In genomic region chr3R:30601440-30602256, dm6 we compare ENCODE assay signal across 1 fruit fly cellular context.
TF ChIP-seq lines count a peak whose summit lies in the region.

TSS of gene CG2246 (minus strand) at chr3R:30601489.
TSS of gene CG31021 (plus strand) at chr3R:30602206.

TF ChIP-seq in whole organism, embryonic, 481 proteins besides CTCF, POLR2A, EP300 and RAD21 (continued from another document and continues in another):
- no peak for TF ChIP-seq CG12236 (GFP tag; optimal IDR thresholded peaks at IDR 0.05; lab: Kevin White, UChicago)
- TF ChIP-seq Antp (GFP tag; optimal IDR thresholded peaks at IDR 0.05; lab: Kevin White, UChicago), result peak; percentile 73
- no peak for TF ChIP-seq CG8089 (GFP tag; optimal IDR thresholded peaks at IDR 0.05; lab: Kevin White, UChicago)
- peak; percentile 58 for TF ChIP-seq p53 (GFP tag; optimal IDR thresholded peaks at IDR 0.05; lab: Kevin White, UChicago)
- TF ChIP-seq CG13287 (GFP tag; IDR thresholded peaks at IDR 0.05; lab: Robert Waterston, UW; ENCODE audit: partially characterized antibody), result peak; percentile 85
- TF ChIP-seq Dbx (GFP tag; IDR thresholded peaks at IDR 0.05; lab: Robert Waterston, UW), result peak; percentile 70; the same call in 2 of the 3 replicates
- peak; percentile 11 for TF ChIP-seq Deaf1 (tag; optimal IDR thresholded peaks at IDR 0.05; lab: Kevin White, UChicago)
- peak; percentile 80 for TF ChIP-seq CG3847 (GFP tag; IDR thresholded peaks at IDR 0.05; lab: Robert Waterston, UW)
- TF ChIP-seq sr (GFP tag; IDR thresholded peaks at IDR 0.05; lab: Robert Waterston, UW), result no peak
- TF ChIP-seq caup (GFP tag; optimal IDR thresholded peaks at IDR 0.05; lab: Kevin White, UChicago; ENCODE audit: severe bottlenecking), result peak; percentile 9
- TF ChIP-seq fu2 (GFP tag; optimal IDR thresholded peaks at IDR 0.05; lab: Kevin White, UChicago), result peak; percentile 62
- TF ChIP-seq mld (GFP tag; IDR thresholded peaks at IDR 0.05; lab: Robert Waterston, UW; ENCODE audit: partially characterized antibody), result 0 out of 3 replicates have a peak, but pooled peaks have one; percentile 60
- TF ChIP-seq CG10543 (GFP tag; optimal IDR thresholded peaks at IDR 0.05; lab: Kevin White, UChicago), result peak; percentile 35
- TF ChIP-seq Sry-β (GFP tag; optimal IDR thresholded peaks at IDR 0.05; lab: Kevin White, UChicago), result peak; percentile 56
- TF ChIP-seq sob (GFP tag; IDR thresholded peaks at IDR 0.05; lab: Robert Waterston, UW), result peak; percentile 72
- TF ChIP-seq Taf1 (GFP tag; IDR thresholded peaks at IDR 0.05; lab: Robert Waterston, UW), result 0 out of 2 replicates have a peak, but pooled peaks have one; percentile 7
- no peak for TF ChIP-seq cas (GFP tag; IDR thresholded peaks at IDR 0.05; lab: Robert Waterston, UW)
- no peak for TF ChIP-seq Doc2 (GFP tag; IDR thresholded peaks at IDR 0.05; lab: Robert Waterston, UW)
- TF ChIP-seq zfh1 (GFP tag; IDR thresholded peaks at IDR 0.05; lab: Robert Waterston, UW), result peak; percentile 37; the same call in 2 of the 3 replicates
- peak; percentile 88 for TF ChIP-seq CG3838 (GFP tag; optimal IDR thresholded peaks at IDR 0.05; lab: Kevin White, UChicago)
- TF ChIP-seq Aef1 (GFP tag; IDR thresholded peaks at IDR 0.05; lab: Robert Waterston, UW), result peak; percentile 43; the same call in 2 of the 3 replicates
- TF ChIP-seq al (GFP tag; IDR thresholded peaks at IDR 0.05; lab: Robert Waterston, UW), result peak; percentile 43; the same call in 1 of the 2 replicates
- TF ChIP-seq repo (GFP tag; optimal IDR thresholded peaks at IDR 0.05; lab: Kevin White, UChicago), result no peak
- peak; percentile 57; the same call in 1 of the 3 replicates for TF ChIP-seq ken (GFP tag; IDR thresholded peaks at IDR 0.05; lab: Robert Waterston, UW)
- TF ChIP-seq lov (optimal IDR thresholded peaks at IDR 0.05; lab: Kevin White, UChicago), result no peak
- no peak for TF ChIP-seq lov (GFP tag; IDR thresholded peaks at IDR 0.05; lab: Robert Waterston, UW)
- no peak for TF ChIP-seq Lpt (GFP tag; optimal IDR thresholded peaks at IDR 0.05; lab: Kevin White, UChicago)
- no peak for TF ChIP-seq CG1529 (GFP tag; optimal IDR thresholded peaks at IDR 0.05; lab: Kevin White, UChicago)
- TF ChIP-seq fd64A (GFP tag; optimal IDR thresholded peaks at IDR 0.05; lab: Kevin White, UChicago), result no peak
- TF ChIP-seq ttk (GFP tag; IDR thresholded peaks at IDR 0.05; lab: Robert Waterston, UW), result no peak
- no peak for TF ChIP-seq ftz-f1 (GFP tag; optimal IDR thresholded peaks at IDR 0.05; lab: Kevin White, UChicago)
- no peak for TF ChIP-seq CG14667 (GFP tag; IDR thresholded peaks at IDR 0.05; lab: Robert Waterston, UW)
- no peak for TF ChIP-seq Ravus (GFP tag; IDR thresholded peaks at IDR 0.05; lab: Robert Waterston, UW)
- peak; percentile 78 for TF ChIP-seq Opbp (GFP tag; IDR thresholded peaks at IDR 0.05; lab: Robert Waterston, UW; ENCODE audit: partially characterized antibody)
- TF ChIP-seq Dref (GFP tag; IDR thresholded peaks at IDR 0.05; lab: Robert Waterston, UW), result peak; percentile 63
- no peak for TF ChIP-seq otp (GFP tag; IDR thresholded peaks at IDR 0.05; lab: Robert Waterston, UW)
- TF ChIP-seq fd96Cb (tag; optimal IDR thresholded peaks at IDR 0.05; lab: Kevin White, UChicago), result peak; percentile 24
- peak; percentile 22 for TF ChIP-seq vfl (GFP tag; optimal IDR thresholded peaks at IDR 0.05; lab: Kevin White, UChicago)
- no peak for TF ChIP-seq org-1 (GFP tag; optimal IDR thresholded peaks at IDR 0.05; lab: Kevin White, UChicago)
- TF ChIP-seq disco-r (GFP tag; optimal IDR thresholded peaks at IDR 0.05; lab: Kevin White, UChicago), result no peak
- TF ChIP-seq Asciz (GFP tag; optimal IDR thresholded peaks at IDR 0.05; lab: Kevin White, UChicago), result no peak
- peak; percentile 84 for TF ChIP-seq inv (GFP tag; IDR thresholded peaks at IDR 0.05; lab: Robert Waterston, UW; ENCODE audit: partially characterized antibody)
- peak; percentile 30 for TF ChIP-seq CG9797 (GFP tag; optimal IDR thresholded peaks at IDR 0.05; lab: Kevin White, UChicago)
- peak; percentile 64 for TF ChIP-seq CG6272 (GFP tag; IDR thresholded peaks at IDR 0.05; lab: Robert Waterston, UW)
- peak; percentile 72; the same call in 2 of the 3 replicates for TF ChIP-seq CG34224 (GFP tag; IDR thresholded peaks at IDR 0.05; lab: Robert Waterston, UW; ENCODE audit: partially characterized antibody)
- peak; percentile 59 for TF ChIP-seq CG17829 (tag; optimal IDR thresholded peaks at IDR 0.05; lab: Kevin White, UChicago)
- TF ChIP-seq Tbp (GFP tag; optimal IDR thresholded peaks at IDR 0.05; lab: Kevin White, UChicago), result no peak
- peak; percentile 6 for TF ChIP-seq Meics (GFP tag; optimal IDR thresholded peaks at IDR 0.05; lab: Kevin White, UChicago)
- TF ChIP-seq CG1603 (tag; optimal IDR thresholded peaks at IDR 0.05; lab: Kevin White, UChicago), result peak; percentile 79
- no peak for TF ChIP-seq rib (GFP tag; IDR thresholded peaks at IDR 0.05; lab: Robert Waterston, UW)
- no peak for TF ChIP-seq br (optimal IDR thresholded peaks at IDR 0.05; lab: Kevin White, UChicago)
- peak; percentile 16 for TF ChIP-seq unpg (GFP tag; optimal IDR thresholded peaks at IDR 0.05; lab: Kevin White, UChicago)
- TF ChIP-seq CG1233 (GFP tag; optimal IDR thresholded peaks at IDR 0.05; lab: Kevin White, UChicago), result no peak
- TF ChIP-seq CG11695 (GFP tag; IDR thresholded peaks at IDR 0.05; lab: Robert Waterston, UW), result no peak
- TF ChIP-seq CG17385 (GFP tag; optimal IDR thresholded peaks at IDR 0.05; lab: Kevin White, UChicago), result peak; percentile 0
- peak; percentile 66 for TF ChIP-seq shn (GFP tag; optimal IDR thresholded peaks at IDR 0.05; lab: Kevin White, UChicago)
- TF ChIP-seq CG11085 (GFP tag; IDR thresholded peaks at IDR 0.05; lab: Robert Waterston, UW), result peak; percentile 66
- no peak for TF ChIP-seq odd (GFP tag; optimal IDR thresholded peaks at IDR 0.05; lab: Kevin White, UChicago)
- peak; percentile 43 for TF ChIP-seq CG16815 (GFP tag; optimal IDR thresholded peaks at IDR 0.05; lab: Kevin White, UChicago)
- peak; percentile 58 to 90 for TF ChIP-seq crp (GFP tag; optimal IDR thresholded peaks at IDR 0.05; lab: Kevin White, UChicago)
- peak; percentile 85 for TF ChIP-seq NFAT (GFP tag; IDR thresholded peaks at IDR 0.05; lab: Robert Waterston, UW)
- TF ChIP-seq nerfin-1 (tag; optimal IDR thresholded peaks at IDR 0.05; lab: Kevin White, UChicago), result peak; percentile 39
- TF ChIP-seq Mrtf (GFP tag; IDR thresholded peaks at IDR 0.05; lab: Robert Waterston, UW), result peak; percentile 55; the same call in 2 of the 3 replicates
- TF ChIP-seq CG3726 (GFP tag; IDR thresholded peaks at IDR 0.05; lab: Robert Waterston, UW), result no peak
- TF ChIP-seq pan (optimal IDR thresholded peaks at IDR 0.05; lab: Kevin White, UChicago), result no peak
- peak in 1 of 2 experiments; percentile 29 for TF ChIP-seq pan (GFP tag; optimal IDR thresholded peaks at IDR 0.05 in 1 of 2, IDR thresholded peaks at IDR 0.05 in 1 of 2)
- TF ChIP-seq ssp (GFP tag; IDR thresholded peaks at IDR 0.05; lab: Robert Waterston, UW), result peak; percentile 53
- TF ChIP-seq ems (GFP tag; optimal IDR thresholded peaks at IDR 0.05; lab: Kevin White, UChicago), result peak; percentile 29
- peak; percentile 42; the same call in 1 of the 2 replicates for TF ChIP-seq ara (GFP tag; IDR thresholded peaks at IDR 0.05; lab: Robert Waterston, UW)
- no peak for TF ChIP-seq CG1832 (GFP tag; optimal IDR thresholded peaks at IDR 0.05; lab: Kevin White, UChicago)
- peak; percentile 51 for TF ChIP-seq CG2129 (GFP tag; IDR thresholded peaks at IDR 0.05; lab: Robert Waterston, UW; ENCODE audit: partially characterized antibody)
- TF ChIP-seq CG4282 (GFP tag; optimal IDR thresholded peaks at IDR 0.05; lab: Kevin White, UChicago), result peak; percentile 66
- TF ChIP-seq CG8765 (GFP tag; IDR thresholded peaks at IDR 0.05; lab: Robert Waterston, UW), result no peak
- TF ChIP-seq ro (GFP tag; IDR thresholded peaks at IDR 0.05; lab: Robert Waterston, UW), result no peak
- TF ChIP-seq Chrac-16 (GFP tag; optimal IDR thresholded peaks at IDR 0.05; lab: Kevin White, UChicago), result peak; percentile 34
- no peak for TF ChIP-seq CG12071 (GFP tag; optimal IDR thresholded peaks at IDR 0.05; lab: Kevin White, UChicago)
- TF ChIP-seq CG6254 (GFP tag; optimal IDR thresholded peaks at IDR 0.05; lab: Kevin White, UChicago), result no peak
- TF ChIP-seq gcm (GFP tag; optimal IDR thresholded peaks at IDR 0.05; lab: Kevin White, UChicago), result no peak
- TF ChIP-seq D19A (tag; optimal IDR thresholded peaks at IDR 0.05; lab: Kevin White, UChicago), result peak; percentile 22
- TF ChIP-seq Myb (GFP tag; optimal IDR thresholded peaks at IDR 0.05; lab: Kevin White, UChicago), result peak; percentile 59
- TF ChIP-seq GATAe (GFP tag; conservative IDR thresholded peaks at IDR 0.05; lab: Robert Waterston, UW), result no peak
- TF ChIP-seq gt (GFP tag; IDR thresholded peaks at IDR 0.05; lab: Robert Waterston, UW), result no peak
- TF ChIP-seq zf30C (GFP tag; optimal IDR thresholded peaks at IDR 0.05; lab: Kevin White, UChicago), result peak; percentile 95
- peak; percentile 15 for TF ChIP-seq Camta (GFP tag; optimal IDR thresholded peaks at IDR 0.05; lab: Kevin White, UChicago)
- peak; percentile 57 for TF ChIP-seq stc (GFP tag; IDR thresholded peaks at IDR 0.05; lab: Robert Waterston, UW)
- no peak for TF ChIP-seq Elba2 (GFP tag; optimal IDR thresholded peaks at IDR 0.05; lab: Kevin White, UChicago)
- peak; percentile 18 for TF ChIP-seq CG34376 (GFP tag; optimal IDR thresholded peaks at IDR 0.05; lab: Kevin White, UChicago)
- TF ChIP-seq CG10654 (GFP tag; optimal IDR thresholded peaks at IDR 0.05; lab: Kevin White, UChicago), result peak; percentile 16
- TF ChIP-seq Sry-δ (GFP tag; optimal IDR thresholded peaks at IDR 0.05; lab: Kevin White, UChicago), result peak; percentile 99
- TF ChIP-seq Gug (GFP tag; IDR thresholded peaks at IDR 0.05; lab: Robert Waterston, UW), result peak; percentile 72; the same call in 3 of the 4 replicates
- TF ChIP-seq CG17361 (GFP tag; IDR thresholded peaks at IDR 0.05; lab: Robert Waterston, UW), result peak; percentile 74
- no peak for TF ChIP-seq CkIIα-i1 (GFP tag; IDR thresholded peaks at IDR 0.05; lab: Robert Waterston, UW)
- TF ChIP-seq CG5953 (GFP tag; IDR thresholded peaks at IDR 0.05; lab: Robert Waterston, UW), result no peak
- peak; percentile 31 for TF ChIP-seq CG7556 (GFP tag; optimal IDR thresholded peaks at IDR 0.05; lab: Kevin White, UChicago)
- TF ChIP-seq hbn (GFP tag; IDR thresholded peaks at IDR 0.05; lab: Robert Waterston, UW; ENCODE audit: partially characterized antibody), result peak; percentile 59
- peak; percentile 90 for TF ChIP-seq row (GFP tag; IDR thresholded peaks at IDR 0.05; lab: Robert Waterston, UW)
- TF ChIP-seq nau (GFP tag; optimal IDR thresholded peaks at IDR 0.05; lab: Kevin White, UChicago), result no peak
- no peak for TF ChIP-seq CG1024 (GFP tag; IDR thresholded peaks at IDR 0.05; lab: Robert Waterston, UW)
- no peak for TF ChIP-seq CG10431 (GFP tag; optimal IDR thresholded peaks at IDR 0.05; lab: Kevin White, UChicago)
- TF ChIP-seq salm (tag; optimal IDR thresholded peaks at IDR 0.05; lab: Kevin White, UChicago), result no peak
- peak; percentile 43 to 70 for TF ChIP-seq chif (GFP tag; optimal IDR thresholded peaks at IDR 0.05; lab: Kevin White, UChicago)
- TF ChIP-seq Max (GFP tag; optimal IDR thresholded peaks at IDR 0.05; lab: Kevin White, UChicago), result peak; percentile 49
- no peak for TF ChIP-seq seq (GFP tag; IDR thresholded peaks at IDR 0.05; lab: Robert Waterston, UW)
- no peak for TF ChIP-seq eyg (GFP tag; optimal IDR thresholded peaks at IDR 0.05; lab: Kevin White, UChicago)
- peak in 1 of 2 experiments; percentile 4 for TF ChIP-seq bsh (GFP tag; optimal IDR thresholded peaks at IDR 0.05; lab: Kevin White, UChicago)
- no peak for TF ChIP-seq chm (GFP tag; IDR thresholded peaks at IDR 0.05; lab: Robert Waterston, UW)
- peak; percentile 81 for TF ChIP-seq Scr (GFP tag; IDR thresholded peaks at IDR 0.05; lab: Robert Waterston, UW; ENCODE audit: partially characterized antibody)
- TF ChIP-seq fru (optimal IDR thresholded peaks at IDR 0.05; lab: Kevin White, UChicago), result no peak
- peak; percentile 27 for TF ChIP-seq CG30020 (tag; optimal IDR thresholded peaks at IDR 0.05; lab: Kevin White, UChicago)
- TF ChIP-seq CG4404 (GFP tag; IDR thresholded peaks at IDR 0.05; lab: Robert Waterston, UW), result no peak
- TF ChIP-seq wek (GFP tag; optimal IDR thresholded peaks at IDR 0.05; lab: Kevin White, UChicago), result no peak
- TF ChIP-seq CG2678 (tag; optimal IDR thresholded peaks at IDR 0.05; lab: Kevin White, UChicago), result peak; percentile 47
- no peak for TF ChIP-seq ap (GFP tag; IDR thresholded peaks at IDR 0.05; lab: Robert Waterston, UW)
- peak; percentile 15; the same call in 1 of the 2 replicates for TF ChIP-seq Rx (GFP tag; IDR thresholded peaks at IDR 0.05; lab: Robert Waterston, UW)
- TF ChIP-seq twi (tag; optimal IDR thresholded peaks at IDR 0.05; lab: Kevin White, UChicago), result no peak
- no peak for TF ChIP-seq CG14965 (GFP tag; optimal IDR thresholded peaks at IDR 0.05; lab: Kevin White, UChicago; ENCODE audit: borderline replicate concordance)
- TF ChIP-seq CG4360 (GFP tag; IDR thresholded peaks at IDR 0.05; lab: Robert Waterston, UW), result no peak
- TF ChIP-seq Drgx (GFP tag; IDR thresholded peaks at IDR 0.05; lab: Robert Waterston, UW), result peak; percentile 32
- TF ChIP-seq CG1602 (GFP tag; optimal IDR thresholded peaks at IDR 0.05; lab: Kevin White, UChicago), result no peak
- peak; percentile 71 for TF ChIP-seq CG8924 (tag; optimal IDR thresholded peaks at IDR 0.05; lab: Kevin White, UChicago)
- TF ChIP-seq zen2 (GFP tag; IDR thresholded peaks at IDR 0.05; lab: Robert Waterston, UW; ENCODE audit: partially characterized antibody), result 0 out of 3 replicates have a peak, but pooled peaks have one; percentile 46
- peak; percentile 62 for TF ChIP-seq trem (tag; optimal IDR thresholded peaks at IDR 0.05; lab: Kevin White, UChicago)
- no peak for TF ChIP-seq oc (tag; optimal IDR thresholded peaks at IDR 0.05; lab: Kevin White, UChicago)
- no peak for TF ChIP-seq CG16779 (GFP tag; IDR thresholded peaks at IDR 0.05; lab: Robert Waterston, UW)
- TF ChIP-seq Ets97D (GFP tag; optimal IDR thresholded peaks at IDR 0.05; lab: Kevin White, UChicago), result peak; percentile 86
- TF ChIP-seq CG3281 (GFP tag; optimal IDR thresholded peaks at IDR 0.05; lab: Kevin White, UChicago), result no peak
- TF ChIP-seq CG34422 (GFP tag; IDR thresholded peaks at IDR 0.05; lab: Robert Waterston, UW), result peak; percentile 67; the same call in 2 of the 3 replicates
- TF ChIP-seq B-H1 (GFP tag; IDR thresholded peaks at IDR 0.05; lab: Robert Waterston, UW), result no peak
- TF ChIP-seq Sox102F (GFP tag; optimal IDR thresholded peaks at IDR 0.05; lab: Kevin White, UChicago), result peak; percentile 39
- no peak for TF ChIP-seq CG7357 (GFP tag; IDR thresholded peaks at IDR 0.05; lab: Robert Waterston, UW)
- TF ChIP-seq CG9609 (GFP tag; optimal IDR thresholded peaks at IDR 0.05; lab: Kevin White, UChicago), result peak; percentile 36
